Worm (Caenorhabditis elegans) whole organism, midembryonic: ENCODE data around the gene fbxa-165.

Source experiments
- T22C8.4 ChIP-seq: fragments of 200-800 bp; sonication (Bioruptor generic); IDR thresholded peaks from 2 replicates; pipeline ENCODE4 v1.3.6; 2022; ENCODE audit warnings: missing genetic modification characterization, missing compliant biosample characterization
- cog-1 ChIP-seq: sonication (generic microtip); optimal IDR thresholded peaks from 2 replicates; lab custom pipeline; 2016; ENCODE audit warnings: missing genetic modification characterization, missing compliant biosample characterization
- flt-1 ChIP-seq: fragments of 200-800 bp; sonication (Bioruptor generic); IDR thresholded peaks from 2 replicates; pipeline ENCODE4 v1.3.6; 2022; ENCODE audit warnings: missing genetic modification characterization, missing compliant biosample characterization
- klf-2 ChIP-seq: fragments of 200-800 bp; sonication (Bioruptor generic); conservative IDR thresholded peaks from 2 replicates; pipeline ENCODE4 v1.3.6; 2022; ENCODE audit warnings: missing genetic modification reagents, missing genetic modification characterization, missing compliant biosample characterization
- med-1 ChIP-seq: sonication (generic microtip); optimal IDR thresholded peaks from 2 replicates; lab custom pipeline; 2017; ENCODE audit warnings: missing genetic modification characterization, mild to moderate bottlenecking, missing compliant biosample characterization, antibody characterized with exemption, missing genetic modification reagents; ENCODE audit not compliant: insufficient read depth
- ref-1 ChIP-seq: fragments of 200-800 bp; sonication (Bioruptor generic); conservative IDR thresholded peaks from 2 replicates; pipeline ENCODE4 v1.3.6; 2022; ENCODE audit warnings: missing genetic modification reagents, missing genetic modification characterization, missing compliant biosample characterization
- tab-1 ChIP-seq: fragments of 200-800 bp; sonication (Bioruptor generic); IDR thresholded peaks from 2 replicates; pipeline ENCODE4 v1.3.6; 2022; ENCODE audit warnings: missing genetic modification characterization, missing compliant biosample characterization
- ztf-23 ChIP-seq: fragments of 200-800 bp; sonication (Bioruptor generic); IDR thresholded peaks from 2 replicates; pipeline ENCODE4 v1.3.6; 2022; ENCODE audit warnings: missing genetic modification reagents, missing genetic modification characterization, missing compliant biosample characterization
- ztf-29 ChIP-seq: fragments of 200-800 bp; sonication (Bioruptor generic); IDR thresholded peaks from 2 replicates; pipeline ENCODE4 v1.3.6; 2022; ENCODE audit warnings: missing genetic modification reagents, missing genetic modification characterization, missing compliant biosample characterization

Gene fbxa-165

ce11 chrII:1600661-1601060 lies 15.6 kb downstream of the fbxa-165 start, which contains the start of gene bath-26:
Gene bath-26 (minus strand): TSS chrII:1600761.
- TF ChIP-seq ref-1 (GFP tag; lab: Robert Waterston, UW) = no peak
- no peak for TF ChIP-seq ztf-29
- no peak for TF ChIP-seq klf-2 (GFP tag; lab: Robert Waterston, UW)
- TF ChIP-seq cog-1 (tag; lab: Kevin White, UChicago) = no peak
- no peak for TF ChIP-seq med-1
- no peak for TF ChIP-seq flt-1 (GFP tag; lab: Robert Waterston, UW)
- no peak for TF ChIP-seq ztf-23 (GFP tag; lab: Robert Waterston, UW)

ce11 chrII:1597101-1598088 lies 18.9 kb downstream of the fbxa-165 start, which contains the start of gene bath-46:
Gene bath-46 (plus strand): TSS chrII:1597906.
- no peak for TF ChIP-seq cog-1 (tag; lab: Kevin White, UChicago)
- no peak for TF ChIP-seq flt-1 (GFP tag; lab: Robert Waterston, UW)
- TF ChIP-seq tab-1 (GFP tag; lab: Robert Waterston, UW) = no peak
- TF ChIP-seq ztf-29 = no peak
- no peak for TF ChIP-seq med-1
- no peak for TF ChIP-seq klf-2 (GFP tag; lab: Robert Waterston, UW)
- no peak for TF ChIP-seq T22C8.4 (GFP tag; lab: Robert Waterston, UW)
- TF ChIP-seq ztf-23 (GFP tag; lab: Robert Waterston, UW) = no peak
- no peak for TF ChIP-seq ref-1 (GFP tag; lab: Robert Waterston, UW)

ce11 chrII:1595137-1595536 lies 21.1 kb downstream of the fbxa-165 start, which contains the start of gene clec-20:
Gene clec-20 (minus strand): TSS chrII:1595237.
- TF ChIP-seq ztf-29 (no peak), flt-1 (GFP tag; lab: Robert Waterston, UW) (no peak), tab-1 (GFP tag; lab: Robert Waterston, UW) (no peak), ztf-23 (GFP tag; lab: Robert Waterston, UW) (no peak), klf-2 (GFP tag; lab: Robert Waterston, UW) (no peak), med-1 (no peak), ref-1 (GFP tag; lab: Robert Waterston, UW) (no peak), cog-1 (tag; lab: Kevin White, UChicago) (no peak), T22C8.4 (GFP tag; lab: Robert Waterston, UW) (no peak)

DNA sequence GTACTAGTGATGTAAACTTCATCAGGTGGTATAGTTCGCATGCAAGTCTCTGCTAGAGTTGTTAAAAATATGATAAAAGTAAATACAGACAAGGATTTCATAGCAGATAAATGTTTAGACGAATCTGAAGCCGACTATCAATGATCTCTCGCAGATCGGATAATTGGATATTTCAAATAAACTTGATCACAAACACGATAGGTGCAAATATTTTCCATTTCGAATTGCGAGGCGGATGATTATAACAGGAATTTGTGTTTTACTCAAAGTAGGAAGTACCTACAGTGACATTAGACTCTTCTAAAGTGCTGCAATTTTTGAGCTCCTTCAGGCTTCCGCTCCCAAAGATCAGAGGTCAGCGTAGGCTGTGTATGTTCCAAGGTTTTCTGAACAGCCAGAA lies 26.4 kb downstream of the fbxa-165 start, which contains the start of gene T07H3.7:
TSS of gene T07H3.7 (minus strand) at position 101 of the 400 bp plus-strand sequence.
- TF ChIP-seq med-1 = no peak
- no peak for TF ChIP-seq ref-1 (GFP tag; lab: Robert Waterston, UW)
- no peak for TF ChIP-seq flt-1 (GFP tag; lab: Robert Waterston, UW)
- TF ChIP-seq ztf-29 = no peak
- no peak for TF ChIP-seq klf-2 (GFP tag; lab: Robert Waterston, UW)
- no peak for TF ChIP-seq cog-1 (tag; lab: Kevin White, UChicago)
- no peak for TF ChIP-seq tab-1 (GFP tag; lab: Robert Waterston, UW)
- no peak for TF ChIP-seq T22C8.4 (GFP tag; lab: Robert Waterston, UW)

DNA sequence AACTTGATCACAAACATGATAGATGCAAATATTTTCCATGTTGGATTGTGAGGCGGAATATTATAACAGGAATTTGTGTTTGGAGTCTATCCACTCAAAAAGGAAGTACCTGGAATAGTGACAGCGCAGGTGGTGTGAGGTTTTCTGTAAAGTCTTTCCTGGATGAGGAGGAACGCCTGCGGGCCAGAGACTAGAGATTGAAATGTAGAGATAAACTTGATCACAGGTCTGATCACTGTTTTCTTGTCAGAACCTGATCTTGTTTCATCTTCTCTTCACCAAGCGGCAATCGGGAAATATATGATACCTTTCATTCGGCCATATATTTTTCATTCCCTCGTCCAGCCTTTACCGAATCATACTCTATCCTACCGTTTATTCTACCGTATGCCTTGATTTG lies 30.0 kb downstream of the fbxa-165 start, which contains the start of gene T07H3.8:
TSS of gene T07H3.8 (plus strand) at position 301 of the 400 bp plus-strand sequence.
- TF ChIP-seq klf-2 (GFP tag; lab: Robert Waterston, UW) = no peak
- TF ChIP-seq ztf-23 (GFP tag; lab: Robert Waterston, UW) = no peak
- TF ChIP-seq ref-1 (GFP tag; lab: Robert Waterston, UW) = no peak
- no peak for TF ChIP-seq ztf-29
- TF ChIP-seq flt-1 (GFP tag; lab: Robert Waterston, UW) = no peak
- TF ChIP-seq cog-1 (tag; lab: Kevin White, UChicago) = no peak
- no peak for TF ChIP-seq tab-1 (GFP tag; lab: Robert Waterston, UW)
- no peak for TF ChIP-seq med-1
- no peak for TF ChIP-seq T22C8.4 (GFP tag; lab: Robert Waterston, UW)

DNA sequence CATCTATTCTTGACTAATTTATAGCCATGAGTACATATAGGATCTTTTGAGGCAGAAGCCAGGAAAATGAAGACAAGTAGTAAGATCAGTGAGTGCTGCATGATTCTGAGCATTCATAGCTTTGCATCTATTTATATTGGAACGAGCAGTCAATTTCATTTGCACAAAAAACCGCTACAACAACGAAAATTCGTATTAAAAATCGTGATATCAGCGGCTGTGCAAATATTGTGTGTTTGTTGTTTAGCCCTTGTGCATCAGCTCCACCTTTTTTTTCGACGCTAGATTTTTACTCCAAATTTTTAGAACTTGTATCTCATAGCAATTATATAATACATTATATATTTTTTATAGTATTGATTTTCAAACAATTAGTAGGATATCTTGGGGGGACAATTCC lies 32.1 kb downstream of the fbxa-165 start, which contains the start of gene clec-21:
TSS of gene clec-21 (minus strand) at position 101 of the 400 bp plus-strand sequence.
- no peak for TF ChIP-seq med-1
- TF ChIP-seq tab-1 (GFP tag; lab: Robert Waterston, UW) = no peak
- no peak for TF ChIP-seq ztf-29
- no peak for TF ChIP-seq flt-1 (GFP tag; lab: Robert Waterston, UW)
- TF ChIP-seq cog-1 (tag; lab: Kevin White, UChicago) = no peak
- TF ChIP-seq klf-2 (GFP tag; lab: Robert Waterston, UW) = no peak
- TF ChIP-seq T22C8.4 (GFP tag; lab: Robert Waterston, UW) = no peak
- TF ChIP-seq ztf-23 (GFP tag; lab: Robert Waterston, UW) = no peak
- no peak for TF ChIP-seq ref-1 (GFP tag; lab: Robert Waterston, UW)

DNA sequence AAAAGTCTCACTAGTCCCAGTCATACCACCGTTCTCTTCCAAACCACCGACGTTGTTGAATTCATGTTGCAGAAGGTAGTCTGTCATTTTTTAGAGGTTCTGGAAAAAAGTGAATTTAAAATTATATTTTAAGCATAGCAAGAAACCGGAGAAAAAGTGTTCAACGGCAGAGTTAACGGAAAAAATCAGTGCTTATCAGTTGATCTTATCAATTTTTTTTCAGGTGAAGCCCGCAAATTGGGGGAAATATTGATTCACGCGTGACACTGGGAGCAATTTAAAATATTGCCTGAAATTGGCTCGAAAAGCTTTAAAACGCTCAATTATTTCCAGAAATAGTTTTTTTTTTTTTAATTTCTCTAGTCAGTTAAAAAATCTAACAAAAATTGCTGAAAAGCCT lies 36.4 kb downstream of the fbxa-165 start, which contains the start of gene math-38:
TSS of gene math-38 (minus strand) at position 101 of the 400 bp plus-strand sequence.
- TF ChIP-seq ztf-23 (GFP tag; lab: Robert Waterston, UW) (no peak), ref-1 (GFP tag; lab: Robert Waterston, UW) (no peak), flt-1 (GFP tag; lab: Robert Waterston, UW) (no peak), tab-1 (GFP tag; lab: Robert Waterston, UW) (no peak), cog-1 (tag; lab: Kevin White, UChicago) (no peak)

DNA sequence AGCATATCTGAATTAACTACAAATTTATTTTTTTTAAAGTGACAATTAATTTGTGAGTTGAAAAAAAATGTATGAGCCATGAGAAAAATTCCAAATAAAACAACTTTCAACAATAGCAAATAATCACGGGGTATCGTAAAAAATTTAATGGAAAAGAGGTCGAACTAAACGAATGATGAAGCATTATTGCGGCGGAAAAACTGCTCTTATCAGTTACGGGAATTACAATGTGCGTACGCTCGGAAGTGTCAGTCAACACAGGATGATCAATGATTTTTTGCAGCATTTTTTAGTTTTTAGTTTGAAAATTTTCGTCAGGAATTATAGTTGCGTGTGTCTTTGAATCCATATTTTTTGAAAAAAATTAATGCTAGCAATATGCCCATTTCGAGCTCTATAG lies 39.5 kb downstream of the fbxa-165 start:
- no peak for TF ChIP-seq T22C8.4 (GFP tag; lab: Robert Waterston, UW)
- TF ChIP-seq ref-1 (GFP tag; lab: Robert Waterston, UW) = no peak
- TF ChIP-seq med-1 = no peak
- no peak for TF ChIP-seq klf-2 (GFP tag; lab: Robert Waterston, UW)
- no peak for TF ChIP-seq ztf-29
- TF ChIP-seq ztf-23 (GFP tag; lab: Robert Waterston, UW) = no peak
- TF ChIP-seq flt-1 (GFP tag; lab: Robert Waterston, UW) = no peak
- TF ChIP-seq cog-1 (tag; lab: Kevin White, UChicago) = no peak
- no peak for TF ChIP-seq tab-1 (GFP tag; lab: Robert Waterston, UW)
